Fruit fly (Drosophila melanogaster) whole organism, embryonic: Measurements from ENCODE around the gene DIP-alpha.

ENCODE experiments used
- CG10147 ChIP-seq: fragments of 200-800 bp; sonication (Bioruptor generic); optimal IDR thresholded peaks from 2 replicates; lab custom pipeline; 2019; ENCODE audit warnings: missing biosample characterization, mild to moderate bottlenecking, missing genetic modification characterization, moderate library complexity
- CG10366 ChIP-seq: fragments of 200-800 bp; sonication (Bioruptor generic); IDR thresholded peaks from 2 replicates; pipeline ENCODE4 v1.3.6; 2022; ENCODE audit warnings: missing biosample characterization, missing genetic modification characterization
- CG11695 ChIP-seq: fragments of 200-800 bp; sonication (Bioruptor generic); IDR thresholded peaks from 3 replicates; pipeline ENCODE4 v1.3.6; 2022; ENCODE audit warnings: missing biosample characterization, missing genetic modification characterization
- CG1529 ChIP-seq: fragments of 200-800 bp; sonication (Bioruptor generic); optimal IDR thresholded peaks from 3 replicates; lab custom pipeline; 2018; ENCODE audit warnings: missing biosample characterization, missing genetic modification characterization
- CG2875 ChIP-seq: fragments of 200-800 bp; sonication (Bioruptor generic); optimal IDR thresholded peaks from 2 replicates; lab custom pipeline; 2017; ENCODE audit warnings: missing biosample characterization, mild to moderate bottlenecking, missing genetic modification characterization, missing genetic modification reagents
- CG32767 ChIP-seq: fragments of 200-800 bp; sonication (Bioruptor generic); IDR thresholded peaks from 2 replicates; pipeline ENCODE4 v1.3.6; 2022; ENCODE audit warnings: missing biosample characterization, missing genetic modification characterization
- CG5180 ChIP-seq: fragments of 200-800 bp; sonication (Bioruptor generic); optimal IDR thresholded peaks from 3 replicates; lab custom pipeline; 2017; ENCODE audit warnings: missing biosample characterization, missing genetic modification characterization, mild to moderate bottlenecking, moderate library complexity, missing genetic modification reagents
- CG5245 ChIP-seq: fragments of 200-800 bp; sonication (Bioruptor generic); optimal IDR thresholded peaks from 3 replicates; lab custom pipeline; 2016; ENCODE audit warnings: missing biosample characterization, missing genetic modification characterization
- CG6791 ChIP-seq: fragments of 200-800 bp; sonication (Bioruptor generic); IDR thresholded peaks from 3 replicates; pipeline ENCODE4 v1.3.6; 2022; ENCODE audit warnings: missing biosample characterization, missing genetic modification characterization; ENCODE audit not compliant: partially characterized antibody
- CG7963 ChIP-seq: fragments of 200-800 bp; sonication (Bioruptor generic); IDR thresholded peaks from 3 replicates; pipeline ENCODE4 v1.3.6; 2022; ENCODE audit warnings: missing biosample characterization, missing genetic modification characterization; ENCODE audit not compliant: partially characterized antibody
- CG8290 ChIP-seq, 3 experiments: fragments of 200-800 bp; sonication (Bioruptor generic); optimal IDR thresholded peaks; 2 replicates each; lab custom pipeline; 2016 to 2019; ENCODE audit warnings: missing biosample characterization in 3 of 3, missing genetic modification characterization in 3 of 3, mild to moderate bottlenecking in 2 of 3, moderate library complexity in 1 of 3
- CG8478 ChIP-seq: fragments of >200 bp; optimal IDR thresholded peaks from 2 replicates; lab custom pipeline; 2018
- CG8765 ChIP-seq: fragments of 200-800 bp; sonication (Bioruptor generic); IDR thresholded peaks from 2 replicates; pipeline ENCODE4 v1.3.6; 2022; ENCODE audit warnings: missing biosample characterization, missing genetic modification characterization
- CG9727 ChIP-seq: fragments of 200-800 bp; sonication (Bioruptor generic); optimal IDR thresholded peaks from 3 replicates; lab custom pipeline; 2017; ENCODE audit warnings: missing biosample characterization, mild to moderate bottlenecking, missing genetic modification characterization
- Dek ChIP-seq: fragments of 200-800 bp; sonication (Bioruptor generic); optimal IDR thresholded peaks from 3 replicates; lab custom pipeline; 2019; ENCODE audit warnings: missing biosample characterization, mild to moderate bottlenecking, missing genetic modification characterization, moderate library complexity
- Doc3 ChIP-seq: fragments of 200-800 bp; sonication (Bioruptor generic); IDR thresholded peaks from 3 replicates; pipeline ENCODE4 v1.3.6; 2022; ENCODE audit warnings: missing biosample characterization, missing genetic modification characterization; ENCODE audit not compliant: partially characterized antibody
- Eip74EF ChIP-seq, 2 experiments: fragments of 200-800 bp in 1 of 2; fragments of >200 bp in 1 of 2; sonication (Bioruptor generic) in 1 of 2; optimal IDR thresholded peaks; 2 replicates each; lab custom pipeline; 2017 to 2019; ENCODE audit warnings: missing biosample characterization in 2 of 2, missing genetic modification characterization in 2 of 2, mild to moderate bottlenecking in 1 of 2, moderate library complexity in 1 of 2
- Fer2 ChIP-seq: fragments of 200-800 bp; sonication (Bioruptor generic); optimal IDR thresholded peaks from 2 replicates; lab custom pipeline; 2018; ENCODE audit warnings: missing biosample characterization, mild to moderate bottlenecking, missing genetic modification characterization, moderate library complexity
- Gug ChIP-seq: fragments of 200-800 bp; sonication (Bioruptor generic); IDR thresholded peaks from 4 replicates; pipeline ENCODE4 v1.3.6; 2022; ENCODE audit warnings: missing biosample characterization, missing genetic modification characterization
- H15 ChIP-seq: fragments of 200-800 bp; sonication (Bioruptor generic); IDR thresholded peaks from 3 replicates; pipeline ENCODE4 v1.3.6; 2022; ENCODE audit warnings: missing biosample characterization, missing genetic modification characterization
- HLH3B ChIP-seq: fragments of 200-800 bp; sonication (Bioruptor generic); IDR thresholded peaks from 2 replicates; pipeline ENCODE4 v1.3.6; 2022; ENCODE audit warnings: missing biosample characterization, missing genetic modification characterization
- HLH4C ChIP-seq: fragments of 200-800 bp; sonication (Bioruptor generic); IDR thresholded peaks from 3 replicates; pipeline ENCODE4 v1.3.6; 2022; ENCODE audit warnings: missing biosample characterization, missing genetic modification characterization; ENCODE audit not compliant: partially characterized antibody
- Hr78 ChIP-seq, 2 experiments: fragments of 200-800 bp in 1 of 2; fragments of >200 bp in 1 of 2; sonication (Bioruptor generic) in 1 of 2; optimal IDR thresholded peaks; 2 replicates each; lab custom pipeline; 2017 to 2019; ENCODE audit warnings: missing biosample characterization in 2 of 2, missing genetic modification characterization in 2 of 2, mild to moderate bottlenecking in 1 of 2, moderate library complexity in 1 of 2
- MTF-1 ChIP-seq: fragments of 200-800 bp; sonication (Bioruptor generic); optimal IDR thresholded peaks from 2 replicates; lab custom pipeline; 2018; ENCODE audit warnings: missing biosample characterization, mild to moderate bottlenecking, missing genetic modification characterization, borderline replicate concordance
- Mes4 ChIP-seq: fragments of 200-800 bp; sonication (Bioruptor generic); optimal IDR thresholded peaks from 2 replicates; lab custom pipeline; 2016; ENCODE audit warnings: missing biosample characterization, missing genetic modification characterization
- NFAT ChIP-seq: fragments of 200-800 bp; sonication (Bioruptor generic); IDR thresholded peaks from 2 replicates; pipeline ENCODE4 v1.3.6; 2022; ENCODE audit warnings: missing biosample characterization, missing genetic modification characterization
- Side ChIP-seq: fragments of 200-800 bp; sonication (Bioruptor generic); optimal IDR thresholded peaks from 2 replicates; lab custom pipeline; 2016; ENCODE audit warnings: missing biosample characterization, missing genetic modification characterization
- Sox100B ChIP-seq: fragments of 200-800 bp; sonication (Bioruptor generic); optimal IDR thresholded peaks from 3 replicates; lab custom pipeline; 2018; ENCODE audit warnings: missing biosample characterization, mild to moderate bottlenecking, missing genetic modification characterization
- Ssrp ChIP-seq: fragments of 200-800 bp; sonication (Bioruptor generic); optimal IDR thresholded peaks from 2 replicates; lab custom pipeline; 2018; ENCODE audit warnings: missing biosample characterization, mild to moderate bottlenecking, missing genetic modification characterization, moderate library complexity
- Stat92E ChIP-seq, 3 experiments: fragments of >200 bp in 2 of 3; fragments of 200-800 bp in 1 of 3; sonication (Bioruptor generic) in 1 of 3; optimal IDR thresholded peaks; 2 replicates each; lab custom pipeline; 2017 to 2019; ENCODE audit warnings: missing biosample characterization in 3 of 3, missing genetic modification characterization in 3 of 3, mild to moderate bottlenecking in 1 of 3, moderate library complexity in 1 of 3
- Xrp1 ChIP-seq: fragments of 200-800 bp; sonication (Bioruptor generic); IDR thresholded peaks from 2 replicates; pipeline ENCODE4 v1.3.6; 2022; ENCODE audit warnings: missing biosample characterization, missing genetic modification characterization
- ase ChIP-seq: fragments of 200-800 bp; sonication (Bioruptor generic); IDR thresholded peaks from 3 replicates; pipeline ENCODE4 v1.3.6; 2022; ENCODE audit warnings: missing biosample characterization, missing genetic modification characterization
- bsh ChIP-seq, 2 experiments: fragments of 200-800 bp; sonication (Bioruptor generic); optimal IDR thresholded peaks; 2 replicates each; lab custom pipeline; 2017 to 2018; ENCODE audit warnings: mild to moderate bottlenecking in 2 of 2, missing biosample characterization in 2 of 2, missing genetic modification characterization in 2 of 2, moderate library complexity in 1 of 2
- cato ChIP-seq: fragments of 200-800 bp; sonication (Bioruptor generic); optimal IDR thresholded peaks from 2 replicates; lab custom pipeline; 2016; ENCODE audit warnings: missing biosample characterization, missing genetic modification characterization, borderline replicate concordance
- gcm2 ChIP-seq: fragments of 200-800 bp; sonication (Bioruptor generic); optimal IDR thresholded peaks from 2 replicates; lab custom pipeline; 2016; ENCODE audit warnings: missing biosample characterization, missing genetic modification characterization
- hbn ChIP-seq: fragments of 200-800 bp; sonication (Bioruptor generic); IDR thresholded peaks from 2 replicates; pipeline ENCODE4 v1.3.6; 2022; ENCODE audit warnings: missing biosample characterization, missing genetic modification characterization; ENCODE audit not compliant: partially characterized antibody
- her ChIP-seq: fragments of 200-800 bp; sonication (Bioruptor generic); optimal IDR thresholded peaks from 2 replicates; lab custom pipeline; 2016; ENCODE audit warnings: missing biosample characterization, missing genetic modification characterization
- insv ChIP-seq, 2 experiments: fragments of 200-800 bp; sonication (Bioruptor generic); optimal IDR thresholded peaks; 3 replicates each; lab custom pipeline; 2016 to 2018; ENCODE audit warnings: missing biosample characterization in 2 of 2, missing genetic modification characterization in 2 of 2
- jigr1 ChIP-seq: fragments of 200-800 bp; sonication (Bioruptor generic); IDR thresholded peaks from 3 replicates; pipeline ENCODE4 v1.3.6; 2022; ENCODE audit warnings: missing biosample characterization, missing genetic modification characterization
- pfk ChIP-seq: fragments of 200-800 bp; sonication (Bioruptor generic); optimal IDR thresholded peaks from 2 replicates; lab custom pipeline; 2018; ENCODE audit warnings: missing biosample characterization, mild to moderate bottlenecking, missing genetic modification characterization, moderate library complexity
- pita ChIP-seq: fragments of 200-800 bp; sonication (Bioruptor generic); optimal IDR thresholded peaks from 2 replicates; lab custom pipeline; 2017; ENCODE audit warnings: missing biosample characterization, mild to moderate bottlenecking, missing genetic modification characterization
- prd ChIP-seq, 3 experiments: fragments of >200 bp in 2 of 3; fragments of 200-800 bp in 1 of 3; sonication (Bioruptor generic) in 1 of 3; optimal IDR thresholded peaks in 2 of 3; IDR thresholded peaks in 1 of 3; 2 replicates in 2 of 3; 3 replicates in 1 of 3; pipeline versions ENCODE4 v1.3.6 to Lab custom; 2017 to 2022; ENCODE audit warnings: missing biosample characterization in 1 of 3, missing genetic modification characterization in 1 of 3
- salm ChIP-seq: fragments of 200-800 bp; sonication (Bioruptor generic); optimal IDR thresholded peaks from 2 replicates; lab custom pipeline; 2018; ENCODE audit warnings: missing biosample characterization, mild to moderate bottlenecking, missing genetic modification characterization
- scrt ChIP-seq: fragments of 200-800 bp; sonication (Bioruptor generic); optimal IDR thresholded peaks from 2 replicates; lab custom pipeline; 2018; ENCODE audit warnings: missing biosample characterization, mild to moderate bottlenecking, missing genetic modification characterization, moderate library complexity
- ttk ChIP-seq: fragments of 200-800 bp; sonication (Bioruptor generic); IDR thresholded peaks from 2 replicates; pipeline ENCODE4 v2.1.2; 2022; ENCODE audit warnings: missing biosample characterization, missing genetic modification characterization

DIP-alpha gene

dm6 chrX:3482119-3483014, 89.1 kb downstream of the DIP-alpha start, which contains the start of the genes CG10804 and CG10802 (continued):
- TF ChIP-seq CG11695 (GFP tag; lab: Robert Waterston, UW): peak; percentile 67; the same call in 2 of the 3 replicates
- TF ChIP-seq pfk (GFP tag; lab: Kevin White, UChicago): no peak
- peak; percentile 45; the same call in 1 of the 2 replicates for TF ChIP-seq hbn (GFP tag; lab: Robert Waterston, UW)
- TF ChIP-seq MTF-1: no peak
- peak; percentile 61 for TF ChIP-seq CG10147 (GFP tag; lab: Kevin White, UChicago)
- TF ChIP-seq insv (GFP tag; optimal IDR thresholded peaks at IDR 0.05; lab: Kevin White, UChicago): peak in 1 of 2 experiments; percentile 86
- peak; percentile 72 for TF ChIP-seq CG9727 (GFP tag; lab: Kevin White, UChicago)
- TF ChIP-seq HLH3B (GFP tag; lab: Robert Waterston, UW): peak; percentile 75
- peak; percentile 83 for TF ChIP-seq Gug (GFP tag; lab: Robert Waterston, UW)
- TF ChIP-seq Doc3 (GFP tag; lab: Robert Waterston, UW): peak; percentile 60; the same call in 2 of the 3 replicates
- peak; percentile 84 for TF ChIP-seq H15
- TF ChIP-seq gcm2 (GFP tag; lab: Kevin White, UChicago): peak; percentile 26
- TF ChIP-seq Xrp1: peak; percentile 93
- TF ChIP-seq pita: no peak
- TF ChIP-seq HLH4C (GFP tag; lab: Robert Waterston, UW): peak; percentile 73
- TF ChIP-seq Hr78 (GFP tag; optimal IDR thresholded peaks at IDR 0.05; lab: Kevin White, UChicago): no peak
- peak; percentile 57; the same call in 1 of the 3 replicates for TF ChIP-seq jigr1 (GFP tag; lab: Robert Waterston, UW)
- TF ChIP-seq scrt: no peak
- peak; percentile 12 for TF ChIP-seq CG2875 (GFP tag; lab: Kevin White, UChicago)
- TF ChIP-seq CG1529: peak; percentile 7
- TF ChIP-seq bsh (GFP tag; optimal IDR thresholded peaks at IDR 0.05; lab: Kevin White, UChicago): peak in 1 of 2 experiments; percentile 72
- TF ChIP-seq NFAT (GFP tag; lab: Robert Waterston, UW): peak; percentile 77
- TF ChIP-seq Side (GFP tag; lab: Kevin White, UChicago): peak; percentile 82
- TF ChIP-seq CG8765 (GFP tag; lab: Robert Waterston, UW): peak; percentile 83
- TF ChIP-seq CG7963 (GFP tag; lab: Robert Waterston, UW): 0 out of 3 replicates have a peak, but pooled peaks have one; percentile 38
- TF ChIP-seq ttk (GFP tag; lab: Robert Waterston, UW): peak; percentile 90
- TF ChIP-seq CG5245 (GFP tag; lab: Kevin White, UChicago): peak; percentile 34
- no peak for TF ChIP-seq CG5180 (GFP tag; lab: Kevin White, UChicago)
- TF ChIP-seq Eip74EF (GFP tag; optimal IDR thresholded peaks at IDR 0.05; lab: Kevin White, UChicago): no peak
- TF ChIP-seq Dek (tag; lab: Kevin White, UChicago): peak; percentile 58
- peak; percentile 65 for TF ChIP-seq Ssrp (tag; lab: Kevin White, UChicago)
- TF ChIP-seq Sox100B: no peak
- TF ChIP-seq cato: peak; percentile 62
- peak; percentile 79 for TF ChIP-seq CG10366 (GFP tag; lab: Robert Waterston, UW)
- TF ChIP-seq CG8478 (lab: Kevin White, UChicago): no peak
- TF ChIP-seq Mes4 (GFP tag; lab: Kevin White, UChicago): peak; percentile 66
- peak; percentile 81 for TF ChIP-seq CG8290 (GFP tag; optimal IDR thresholded peaks at IDR 0.05; lab: Kevin White, UChicago)
- no peak for TF ChIP-seq CG8290 (tag; optimal IDR thresholded peaks at IDR 0.05; lab: Kevin White, UChicago)
- peak; percentile 27 for TF ChIP-seq Fer2 (tag; lab: Kevin White, UChicago)
- no peak for TF ChIP-seq salm (tag; lab: Kevin White, UChicago)
- no peak for TF ChIP-seq Stat92E (GFP tag; optimal IDR thresholded peaks at IDR 0.05; lab: Kevin White, UChicago)
- no peak for TF ChIP-seq prd (optimal IDR thresholded peaks at IDR 0.05; lab: Kevin White, UChicago)
- peak; percentile 91 for TF ChIP-seq prd (GFP tag; IDR thresholded peaks at IDR 0.05; lab: Robert Waterston, UW)
- TF ChIP-seq ase (GFP tag; lab: Robert Waterston, UW): peak; percentile 85; the same call in 2 of the 3 replicates
- TF ChIP-seq her: peak; percentile 50
- TF ChIP-seq CG32767 (GFP tag; lab: Robert Waterston, UW): no peak; the same call in 1 of the 2 replicates
- TF ChIP-seq CG6791: no peak
